Worm (Caenorhabditis elegans): ENCODE data around the gene nspb-12.

- no peak for TF ChIP-seq sea-1 (GFP tag; conservative IDR thresholded peaks at IDR 0.05)
- no peak for TF ChIP-seq ceh-36 (tag; optimal IDR thresholded peaks at IDR 0.05)
- TF ChIP-seq ceh-13 (GFP tag; optimal IDR thresholded peaks at IDR 0.05), result no peak
- TF ChIP-seq ama-1 (optimal IDR thresholded peaks at IDR 0.05), result no peak
- TF ChIP-seq B0310.2 (tag; optimal IDR thresholded peaks at IDR 0.05), result no peak
- TF ChIP-seq tbx-37 (GFP tag; conservative IDR thresholded peaks at IDR 0.05), result no peak
- TF ChIP-seq pes-1 (GFP tag; IDR thresholded peaks at IDR 0.05), result no peak
- TF ChIP-seq scrt-1 (GFP tag; IDR thresholded peaks at IDR 0.05), result no peak
- TF ChIP-seq aly-1 (tag; optimal IDR thresholded peaks at IDR 0.05), result no peak
Measured at ce11 chrIII:5572806-5573205, 4.2 kb upstream of the nspb-12 start.
